Fruit fly (Drosophila melanogaster): Measurements from ENCODE around the gene PolD3.

DNA sequence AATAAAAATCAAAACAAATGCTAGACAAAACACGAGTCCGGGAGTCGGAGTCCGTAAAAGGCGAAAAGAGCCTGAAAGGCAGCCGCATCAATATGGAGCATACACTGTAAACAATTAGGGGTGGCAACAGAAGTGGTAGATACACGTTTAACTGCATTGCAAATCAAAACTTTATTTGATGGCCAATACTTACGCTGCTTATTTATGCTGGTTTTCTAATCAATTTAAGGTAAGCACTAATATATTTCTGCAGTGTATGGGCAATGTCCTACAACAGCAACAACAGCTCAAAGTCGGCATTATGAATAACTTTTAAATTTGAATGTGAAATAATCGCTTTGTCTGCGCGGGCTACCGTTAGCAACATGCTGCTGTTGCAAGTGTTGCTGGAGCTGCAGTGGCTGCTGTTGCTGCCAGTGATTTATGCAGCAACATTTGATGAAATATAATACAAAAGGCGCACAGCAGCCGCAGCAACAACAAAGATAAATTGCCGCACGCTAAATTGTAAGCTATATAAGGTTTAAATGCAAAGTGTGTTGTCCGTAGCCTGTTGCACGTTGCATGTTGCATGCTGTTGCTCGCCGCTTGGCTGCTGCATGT lies 17.5 kb upstream of the PolD3 start:
- TF ChIP-seq CG8478 (optimal IDR thresholded peaks at IDR 0.05) (no peak), CTCF (optimal IDR thresholded peaks at IDR 0.05) (no peak)

All from S2 (cell line).